Worm (Caenorhabditis elegans) whole organism, early embryonic: ENCODE data around the gene C49G7.7.

Experiments
- F13C5.2 ChIP-seq: sonication (generic microtip); optimal IDR thresholded peaks from 2 replicates; lab custom pipeline; 2017; ENCODE audit warnings: mild to moderate bottlenecking, missing genetic modification characterization, inconsistent platforms, missing compliant biosample characterization
- ama-1 ChIP-seq: fragments of 150-350 bp; optimal IDR thresholded peaks from 2 replicates; lab custom pipeline; 2014
- ceh-13 ChIP-seq: fragments of 200-800 bp; sonication (Bioruptor generic); optimal IDR thresholded peaks from 2 replicates; lab custom pipeline; 2018; ENCODE audit warnings: mild to moderate bottlenecking, missing genetic modification characterization, missing compliant biosample characterization
- ceh-36 ChIP-seq: sonication (generic microtip); optimal IDR thresholded peaks from 2 replicates; lab custom pipeline; 2016; ENCODE audit warnings: missing genetic modification characterization, inconsistent platforms, missing compliant biosample characterization
- ets-7 ChIP-seq: sonication (generic microtip); optimal IDR thresholded peaks from 2 replicates; lab custom pipeline; 2016; ENCODE audit warnings: missing genotype, missing genetic modification characterization, missing compliant biosample characterization
- flt-1 ChIP-seq: fragments of 200-800 bp; sonication (Bioruptor generic); IDR thresholded peaks from 2 replicates; pipeline ENCODE4 v1.3.6; 2022; ENCODE audit warnings: missing genetic modification characterization, missing compliant biosample characterization
- hmbx-1 ChIP-seq: sonication (generic microtip); optimal IDR thresholded peaks from 2 replicates; lab custom pipeline; 2016; ENCODE audit warnings: mild to moderate bottlenecking, missing genetic modification characterization, missing compliant biosample characterization
- hmg-4 ChIP-seq: fragments of 200-800 bp; sonication (Bioruptor generic); optimal IDR thresholded peaks from 2 replicates; lab custom pipeline; 2018; ENCODE audit warnings: mild to moderate bottlenecking, missing genetic modification characterization, missing compliant biosample characterization
- sea-1 ChIP-seq: fragments of 200-800 bp; sonication (Bioruptor generic); conservative IDR thresholded peaks from 2 replicates; pipeline ENCODE4 v1.3.6; 2022; ENCODE audit warnings: missing genetic modification characterization, missing compliant biosample characterization
- tbx-11 ChIP-seq: fragments of 200-800 bp; sonication (Bioruptor generic); IDR thresholded peaks from 2 replicates; pipeline ENCODE4 v1.3.6; 2022; ENCODE audit warnings: missing genetic modification characterization, missing compliant biosample characterization
- tbx-37 ChIP-seq: fragments of 200-800 bp; sonication (Bioruptor generic); conservative IDR thresholded peaks from 2 replicates; pipeline ENCODE4 v1.3.6; 2022; ENCODE audit warnings: missing genetic modification reagents, missing genetic modification characterization, missing compliant biosample characterization
- tra-4 ChIP-seq: sonication (generic microtip); optimal IDR thresholded peaks from 2 replicates; lab custom pipeline; 2017; ENCODE audit warnings: missing genetic modification characterization, missing compliant biosample characterization

DNA sequence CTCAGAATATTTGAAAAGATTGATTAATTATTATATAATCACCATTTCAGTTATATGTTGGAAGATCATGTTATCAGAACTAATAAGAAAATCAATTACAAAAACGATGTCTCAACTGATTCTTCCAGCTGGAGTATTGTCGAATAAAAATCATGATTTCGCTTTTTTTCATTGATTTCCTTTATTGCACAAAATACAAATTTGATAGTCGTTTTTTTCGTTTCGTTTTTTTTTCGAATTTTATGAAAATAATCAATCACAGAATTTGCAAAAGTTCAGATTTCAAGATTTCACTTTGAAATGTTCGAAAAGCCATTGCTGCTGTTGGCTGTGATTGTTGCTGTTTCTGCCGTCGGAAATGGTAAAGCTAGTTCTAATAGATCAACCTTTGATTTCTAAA is 1.5 kb downstream of the C49G7.7 start, which contains the start of gene C49G7.13:
- TF ChIP-seq hmg-4 (GFP tag; lab: Kevin White, UChicago) (no peak), sea-1 (GFP tag; lab: Robert Waterston, UW) (no peak), ceh-13 (GFP tag; lab: Kevin White, UChicago) (no peak), ceh-36 (tag; lab: Kevin White, UChicago) (no peak), ama-1 (lab: Kevin White, UChicago) (no peak), tbx-37 (GFP tag; lab: Robert Waterston, UW) (no peak), tbx-11 (GFP tag; lab: Robert Waterston, UW) (no peak), tra-4 (tag; lab: Kevin White, UChicago) (no peak), hmbx-1 (no peak), flt-1 (GFP tag; lab: Robert Waterston, UW) (no peak), ets-7 (tag; lab: Kevin White, UChicago) (no peak), F13C5.2 (tag; lab: Kevin White, UChicago) (no peak)
